Fruit fly (Drosophila melanogaster): ENCODE data around the gene CG4452.

- TF ChIP-seq CG8478 (optimal IDR thresholded peaks at IDR 0.05) (no peak), CTCF (optimal IDR thresholded peaks at IDR 0.05) (no peak)
Measured at dm6 chr3L:9355555-9355954, 11.6 kb upstream of the CG4452 start.
